Worm (Caenorhabditis elegans) whole organism, early embryonic: ENCODE results near the gene C29E4.10.

ENCODE experiments used
- B0310.2 ChIP-seq: sonication (generic microtip); optimal IDR thresholded peaks from 2 replicates; lab custom pipeline; 2016; ENCODE audit warnings: mild to moderate bottlenecking, missing genetic modification characterization, missing compliant biosample characterization
- F13C5.2 ChIP-seq: sonication (generic microtip); optimal IDR thresholded peaks from 2 replicates; lab custom pipeline; 2017; ENCODE audit warnings: mild to moderate bottlenecking, missing genetic modification characterization, inconsistent platforms, missing compliant biosample characterization
- aly-1 ChIP-seq: sonication (generic microtip); optimal IDR thresholded peaks from 2 replicates; lab custom pipeline; 2016; ENCODE audit warnings: missing genetic modification characterization, missing compliant biosample characterization
- ama-1 ChIP-seq: fragments of 150-350 bp; optimal IDR thresholded peaks from 2 replicates; lab custom pipeline; 2014
- ceh-13 ChIP-seq: fragments of 200-800 bp; sonication (Bioruptor generic); optimal IDR thresholded peaks from 2 replicates; lab custom pipeline; 2018; ENCODE audit warnings: mild to moderate bottlenecking, missing genetic modification characterization, missing compliant biosample characterization
- ceh-36 ChIP-seq: sonication (generic microtip); optimal IDR thresholded peaks from 2 replicates; lab custom pipeline; 2016; ENCODE audit warnings: missing genetic modification characterization, inconsistent platforms, missing compliant biosample characterization
- ets-7 ChIP-seq: sonication (generic microtip); optimal IDR thresholded peaks from 2 replicates; lab custom pipeline; 2016; ENCODE audit warnings: missing genotype, missing genetic modification characterization, missing compliant biosample characterization
- flt-1 ChIP-seq: fragments of 200-800 bp; sonication (Bioruptor generic); IDR thresholded peaks from 2 replicates; pipeline ENCODE4 v1.3.6; 2022; ENCODE audit warnings: missing genetic modification characterization, missing compliant biosample characterization
- hmbx-1 ChIP-seq: sonication (generic microtip); optimal IDR thresholded peaks from 2 replicates; lab custom pipeline; 2016; ENCODE audit warnings: mild to moderate bottlenecking, missing genetic modification characterization, missing compliant biosample characterization
- hmg-4 ChIP-seq: fragments of 200-800 bp; sonication (Bioruptor generic); optimal IDR thresholded peaks from 2 replicates; lab custom pipeline; 2018; ENCODE audit warnings: mild to moderate bottlenecking, missing genetic modification characterization, missing compliant biosample characterization
- hnd-1 ChIP-seq: sonication (generic microtip); optimal IDR thresholded peaks from 2 replicates; lab custom pipeline; 2016; ENCODE audit warnings: missing genetic modification characterization, missing compliant biosample characterization
- pes-1 ChIP-seq: fragments of 200-800 bp; sonication (Bioruptor generic); IDR thresholded peaks from 2 replicates; pipeline ENCODE4 v1.3.6; 2022; ENCODE audit warnings: missing genetic modification reagents, missing genetic modification characterization, missing compliant biosample characterization
- scrt-1 ChIP-seq: fragments of 200-800 bp; sonication (Bioruptor generic); IDR thresholded peaks from 2 replicates; pipeline ENCODE4 v1.3.6; 2022; ENCODE audit warnings: missing genetic modification characterization, missing compliant biosample characterization
- sea-1 ChIP-seq: fragments of 200-800 bp; sonication (Bioruptor generic); conservative IDR thresholded peaks from 2 replicates; pipeline ENCODE4 v1.3.6; 2022; ENCODE audit warnings: missing genetic modification characterization, missing compliant biosample characterization
- tbx-11 ChIP-seq: fragments of 200-800 bp; sonication (Bioruptor generic); IDR thresholded peaks from 2 replicates; pipeline ENCODE4 v1.3.6; 2022; ENCODE audit warnings: missing genetic modification characterization, missing compliant biosample characterization
- tbx-37 ChIP-seq: fragments of 200-800 bp; sonication (Bioruptor generic); conservative IDR thresholded peaks from 2 replicates; pipeline ENCODE4 v1.3.6; 2022; ENCODE audit warnings: missing genetic modification reagents, missing genetic modification characterization, missing compliant biosample characterization
- tra-4 ChIP-seq: sonication (generic microtip); optimal IDR thresholded peaks from 2 replicates; lab custom pipeline; 2017; ENCODE audit warnings: missing genetic modification characterization, missing compliant biosample characterization

Gene C29E4.10

ce11 chrIII:7941417-7941816 lies 3.8 kb downstream of the C29E4.10 start, which contains the start of gene kle-2:
Gene kle-2, plus strand, starts transcription at chrIII:7941717.
- TF ChIP-seq flt-1 (GFP tag; lab: Robert Waterston, UW) (no peak), hnd-1 (no peak), scrt-1 (GFP tag; lab: Robert Waterston, UW) (no peak)

DNA sequence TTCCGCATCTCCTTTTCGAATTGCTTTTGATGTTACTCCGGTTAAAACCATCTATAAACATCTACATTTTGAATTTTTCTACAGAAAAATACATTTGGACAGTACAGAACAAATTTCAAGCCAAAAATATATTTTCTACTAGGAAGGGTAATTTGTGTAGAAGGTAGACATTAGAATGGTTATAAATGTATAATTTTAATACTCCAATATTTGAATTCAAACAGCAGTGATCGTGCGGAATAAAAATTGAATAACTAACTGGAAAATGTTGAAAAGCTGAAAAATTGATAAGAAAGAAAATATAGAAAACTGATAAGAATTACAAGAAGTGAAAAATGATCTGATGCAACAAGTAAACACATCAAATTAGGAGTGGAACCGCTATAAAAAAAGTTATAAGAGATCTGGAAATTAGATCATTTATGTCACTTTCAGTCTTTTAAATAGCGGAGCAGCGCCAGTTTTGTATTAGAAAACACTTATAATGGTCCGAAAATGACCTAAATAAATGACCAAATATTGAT lies 9.4 kb downstream of the C29E4.10 start, which contains the start of gene gsto-1:
Gene gsto-1, minus strand, starts transcription at position 51 of the 524 bp plus-strand sequence.
- TF ChIP-seq hmbx-1 (no peak), ets-7 (tag; lab: Kevin White, UChicago) (no peak), scrt-1 (GFP tag; lab: Robert Waterston, UW) (no peak), sea-1 (no peak), aly-1 (tag; lab: Kevin White, UChicago) (no peak), tbx-11 (GFP tag; lab: Robert Waterston, UW) (no peak), pes-1 (GFP tag; lab: Robert Waterston, UW) (no peak), flt-1 (GFP tag; lab: Robert Waterston, UW) (no peak), hmg-4 (GFP tag; lab: Kevin White, UChicago) (no peak), F13C5.2 (no peak), ceh-13 (no peak), ceh-36 (tag; lab: Kevin White, UChicago) (no peak), ama-1 (lab: Kevin White, UChicago) (no peak), tra-4 (tag; lab: Kevin White, UChicago) (no peak), tbx-37 (GFP tag; lab: Robert Waterston, UW) (no peak), hnd-1 (no peak), B0310.2 (tag; lab: Kevin White, UChicago) (no peak)

- no peak for TF ChIP-seq pes-1 (GFP tag; lab: Robert Waterston, UW)
Measured at ce11 chrIII:7947677-7948076, 10.0 kb downstream of the C29E4.10 start.

DNA sequence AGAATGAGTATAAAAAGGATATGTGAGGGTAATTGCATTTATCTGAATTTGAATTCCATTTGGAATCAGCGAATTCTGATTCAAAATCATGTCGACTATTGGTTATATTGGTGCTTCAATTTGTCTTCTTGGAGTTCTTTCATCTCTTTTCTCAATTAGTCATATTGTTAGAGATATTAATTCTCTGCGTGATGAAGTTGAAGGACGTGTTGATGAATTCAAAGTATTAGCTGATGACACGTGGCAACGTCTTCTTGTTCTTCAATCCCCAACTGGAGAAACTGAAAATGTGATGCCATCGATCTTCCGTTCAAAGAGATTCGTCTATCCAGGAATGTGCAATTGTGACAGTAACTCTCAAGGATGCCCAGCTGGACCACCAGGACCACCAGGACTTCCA lies 11.2 kb downstream of the C29E4.10 start, which contains the start of gene col-90:
Gene col-90, plus strand, starts transcription at position 37 of the 400 bp plus-strand sequence.
- no peak for TF ChIP-seq tbx-37 (GFP tag; lab: Robert Waterston, UW)
- no peak for TF ChIP-seq F13C5.2
- no peak for TF ChIP-seq tbx-11 (GFP tag; lab: Robert Waterston, UW)
- no peak for TF ChIP-seq hnd-1
- TF ChIP-seq scrt-1 (GFP tag; lab: Robert Waterston, UW): no peak
- TF ChIP-seq pes-1 (GFP tag; lab: Robert Waterston, UW): no peak
- TF ChIP-seq aly-1 (tag; lab: Kevin White, UChicago): no peak
- TF ChIP-seq ama-1 (lab: Kevin White, UChicago): no peak

- TF ChIP-seq tbx-11 (GFP tag; lab: Robert Waterston, UW) (no peak), B0310.2 (tag; lab: Kevin White, UChicago) (no peak)
Measured at ce11 chrIII:7950447-7950846, 12.8 kb downstream of the C29E4.10 start.

DNA sequence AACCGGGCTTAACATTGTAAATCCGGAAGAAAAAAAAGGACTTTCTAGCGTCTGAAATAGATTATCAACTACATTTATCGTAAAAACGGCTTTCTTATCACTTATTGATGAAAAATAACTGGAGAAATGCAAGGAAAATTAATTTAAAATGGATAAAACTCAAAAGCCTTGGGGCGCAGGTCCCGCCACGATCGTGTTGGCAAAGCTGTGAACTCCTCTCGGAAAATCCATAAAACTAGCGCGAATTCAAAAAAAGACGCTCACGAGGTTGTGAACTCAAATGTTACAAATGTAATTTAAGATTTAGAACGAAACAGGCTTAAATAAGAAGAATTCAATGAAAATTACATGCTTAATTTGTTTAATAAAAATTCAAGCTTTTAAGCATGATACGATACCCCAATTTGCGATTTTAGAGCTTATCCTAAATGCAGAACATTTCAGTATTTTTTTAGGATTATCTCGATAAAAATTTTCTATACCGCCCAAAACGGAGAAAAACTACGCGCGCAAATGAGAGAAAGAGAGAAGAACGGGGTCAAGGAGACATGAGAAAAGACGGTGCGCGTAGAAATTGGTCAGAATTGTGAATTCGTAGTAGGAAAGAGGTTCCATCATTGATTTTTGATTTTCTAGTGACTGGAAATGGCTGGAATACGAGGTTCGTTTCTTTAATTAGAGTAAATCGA lies 14.6 kb downstream of the C29E4.10 start, which contains the start of gene C29E4.15:
Gene C29E4.15, plus strand, starts transcription at position 547 of the 689 bp plus-strand sequence.
- TF ChIP-seq ama-1 (lab: Kevin White, UChicago) (no peak), pes-1 (GFP tag; lab: Robert Waterston, UW) (no peak), B0310.2 (tag; lab: Kevin White, UChicago) (no peak), ceh-13 (no peak), scrt-1 (GFP tag; lab: Robert Waterston, UW) (no peak), F13C5.2 (no peak), aly-1 (tag; lab: Kevin White, UChicago) (no peak), ets-7 (tag; lab: Kevin White, UChicago) (no peak), hmbx-1 (no peak), hmg-4 (GFP tag; lab: Kevin White, UChicago) (no peak), tra-4 (tag; lab: Kevin White, UChicago) (no peak), flt-1 (GFP tag; lab: Robert Waterston, UW) (no peak), sea-1 (no peak)

DNA sequence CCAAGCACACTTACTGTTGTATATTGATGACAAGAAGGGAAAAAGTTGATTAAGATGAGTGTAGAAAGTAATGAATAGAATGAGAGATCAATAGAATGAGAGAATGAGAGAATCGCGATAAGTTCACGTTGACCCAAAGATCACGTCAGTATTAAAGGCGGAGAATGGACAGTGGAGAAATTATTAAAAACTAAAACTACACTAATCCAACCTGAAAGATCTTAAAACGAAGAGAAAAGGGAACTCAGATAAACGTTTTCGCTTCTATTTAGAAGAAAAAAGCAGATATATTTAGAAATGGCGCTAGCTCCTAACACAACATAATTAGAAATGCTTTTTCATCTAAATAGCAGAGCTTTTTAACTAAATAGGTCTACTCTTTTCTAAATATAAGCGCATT lies 15.6 kb downstream of the C29E4.10 start, which contains the start of gene let-754:
Gene let-754, minus strand, starts transcription at position 101 of the 400 bp plus-strand sequence.
- TF ChIP-seq ama-1 (lab: Kevin White, UChicago) (no peak), B0310.2 (tag; lab: Kevin White, UChicago) (no peak), flt-1 (GFP tag; lab: Robert Waterston, UW) (no peak), pes-1 (GFP tag; lab: Robert Waterston, UW) (no peak)

DNA sequence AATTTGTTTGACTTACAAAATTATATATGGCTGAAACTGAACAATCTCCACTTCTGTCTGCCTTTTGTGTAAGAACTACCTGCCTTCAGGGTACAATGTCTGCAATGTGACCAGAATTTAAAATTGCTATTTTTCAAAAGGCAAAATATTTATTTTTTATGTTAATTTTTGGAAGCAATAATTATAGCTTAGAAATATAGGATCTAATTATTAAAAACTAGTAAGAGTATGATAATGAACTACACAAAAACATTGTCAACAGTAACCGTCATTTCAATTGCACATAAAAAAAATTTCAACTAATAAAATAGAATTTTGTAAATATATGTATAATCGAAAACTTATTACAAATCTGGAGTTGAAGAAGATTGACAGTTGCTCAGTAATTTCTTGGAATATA lies 19.3 kb downstream of the C29E4.10 start, which contains the start of gene C29E4.9:
Gene C29E4.9, minus strand, starts transcription at position 101 of the 400 bp plus-strand sequence.
- TF ChIP-seq pes-1 (GFP tag; lab: Robert Waterston, UW) (no peak), flt-1 (GFP tag; lab: Robert Waterston, UW) (no peak), aly-1 (tag; lab: Kevin White, UChicago) (no peak)
